Worm (Caenorhabditis elegans) whole organism, L3 larva: ENCODE data around the gene str-172.

Experiments
- R02D3.7 ChIP-seq: fragments of 150-350 bp; optimal IDR thresholded peaks from 2 replicates; lab custom pipeline; 2014; ENCODE audit warnings: missing biosample characterization, missing genetic modification characterization
- ZK546.5 ChIP-seq: sonication (generic microtip); optimal IDR thresholded peaks from 2 replicates; lab custom pipeline; 2017; ENCODE audit warnings: missing biosample characterization, missing genetic modification characterization
- ceh-16 ChIP-seq: sonication (generic microtip); optimal IDR thresholded peaks from 2 replicates; lab custom pipeline; 2017; ENCODE audit warnings: missing biosample characterization, missing genetic modification characterization
- ceh-28 ChIP-seq: fragments of 150-350 bp; optimal IDR thresholded peaks from 2 replicates; lab custom pipeline; 2014; ENCODE audit warnings: missing biosample characterization, missing genetic modification reagents, missing genetic modification characterization
- ceh-82 ChIP-seq: fragments of 150-350 bp; optimal IDR thresholded peaks from 2 replicates; lab custom pipeline; 2014; ENCODE audit warnings: missing biosample characterization, missing genetic modification characterization
- ceh-9 ChIP-seq: sonication (generic microtip); optimal IDR thresholded peaks from 2 replicates; lab custom pipeline; 2018; ENCODE audit warnings: missing biosample characterization, missing genetic modification characterization
- daf-12 ChIP-seq: fragments of 150-350 bp; optimal IDR thresholded peaks from 2 replicates; lab custom pipeline; 2014; ENCODE audit warnings: missing biosample characterization, missing genetic modification reagents, missing genetic modification characterization
- egl-27 ChIP-seq: sonication (generic microtip); optimal IDR thresholded peaks from 4 replicates; lab custom pipeline; 2017; ENCODE audit warnings: missing biosample characterization, missing genetic modification reagents, missing genetic modification characterization
- elt-1 ChIP-seq: fragments of 150-350 bp; optimal IDR thresholded peaks from 2 replicates; lab custom pipeline; 2014; ENCODE audit warnings: missing biosample characterization, missing genetic modification characterization
- elt-2 ChIP-seq: sonication (generic microtip); optimal IDR thresholded peaks from 2 replicates; lab custom pipeline; 2016; ENCODE audit warnings: missing genetic modification reagents, mild to moderate bottlenecking, missing genetic modification characterization, missing compliant biosample characterization
- elt-3 ChIP-seq, 3 experiments: fragments of 150-350 bp in 1 of 3; sonication (generic microtip) in 2 of 3; optimal IDR thresholded peaks; 2 replicates in 2 of 3; 4 replicates in 1 of 3; lab custom pipeline; 2014 to 2017; ENCODE audit warnings: missing biosample characterization in 3 of 3, missing genetic modification characterization in 3 of 3
- eor-1 ChIP-seq, 2 experiments: fragments of 150-350 bp; optimal IDR thresholded peaks; 2 replicates each; lab custom pipeline; 2014 to 2018; ENCODE audit warnings: missing biosample characterization in 2 of 2, missing genetic modification characterization in 2 of 2
- fos-1 ChIP-seq: fragments of 150-350 bp; optimal IDR thresholded peaks from 2 replicates; lab custom pipeline; 2014; ENCODE audit warnings: missing biosample characterization, missing genetic modification characterization
- hmg-11 ChIP-seq: sonication (generic microtip); optimal IDR thresholded peaks from 2 replicates; lab custom pipeline; 2016; ENCODE audit warnings: missing genetic modification characterization, missing compliant biosample characterization
- lin-15B ChIP-seq: fragments of 150-350 bp; optimal IDR thresholded peaks from 2 replicates; lab custom pipeline; 2014; ENCODE audit warnings: missing biosample characterization, missing genetic modification characterization
- lsy-12 ChIP-seq: sonication (generic microtip); optimal IDR thresholded peaks from 2 replicates; lab custom pipeline; 2016; ENCODE audit warnings: mild to moderate bottlenecking, missing genetic modification characterization, missing compliant biosample characterization
- mdl-1 ChIP-seq: fragments of 150-350 bp; optimal IDR thresholded peaks from 2 replicates; lab custom pipeline; 2014; ENCODE audit warnings: missing biosample characterization, missing genetic modification characterization
- mml-1 ChIP-seq: fragments of 150-350 bp; sonication (generic microtip); optimal IDR thresholded peaks from 3 replicates; lab custom pipeline; 2014; ENCODE audit warnings: missing biosample characterization, missing genetic modification characterization
- nfya-1 ChIP-seq: sonication (generic microtip); optimal IDR thresholded peaks from 2 replicates; lab custom pipeline; 2017; ENCODE audit warnings: missing genetic modification characterization, mild to moderate bottlenecking, missing compliant biosample characterization, antibody characterized with exemption, moderate library complexity; ENCODE audit not compliant: insufficient read depth
- nhr-11 ChIP-seq: fragments of 150-350 bp; optimal IDR thresholded peaks from 2 replicates; lab custom pipeline; 2014; ENCODE audit warnings: missing biosample characterization, missing genetic modification characterization
- nhr-12 ChIP-seq: fragments of 150-350 bp; optimal IDR thresholded peaks from 2 replicates; lab custom pipeline; 2014; ENCODE audit warnings: missing biosample characterization, missing genetic modification characterization
- nhr-23 ChIP-seq: fragments of 150-350 bp; optimal IDR thresholded peaks from 2 replicates; lab custom pipeline; 2014; ENCODE audit warnings: missing biosample characterization, missing genetic modification reagents, missing genetic modification characterization
- nhr-237 ChIP-seq: fragments of 150-350 bp; optimal IDR thresholded peaks from 2 replicates; lab custom pipeline; 2014; ENCODE audit warnings: missing biosample characterization, missing genetic modification characterization
- nhr-67 ChIP-seq: fragments of 150-350 bp; optimal IDR thresholded peaks from 2 replicates; lab custom pipeline; 2014; ENCODE audit warnings: missing biosample characterization, missing genetic modification characterization
- nhr-76 ChIP-seq: fragments of 150-350 bp; sonication (generic microtip); optimal IDR thresholded peaks from 5 replicates; lab custom pipeline; 2014; ENCODE audit warnings: missing biosample characterization, missing genetic modification characterization
- nhr-77 ChIP-seq: fragments of 150-350 bp; optimal IDR thresholded peaks from 2 replicates; lab custom pipeline; 2014; ENCODE audit warnings: missing biosample characterization, missing genetic modification characterization
- pha-4 ChIP-seq: fragments of 150-350 bp; optimal IDR thresholded peaks from 2 replicates; lab custom pipeline; 2014; ENCODE audit warnings: missing biosample characterization, missing genetic modification reagents, missing genetic modification characterization
- pqm-1 ChIP-seq: fragments of 150-350 bp; optimal IDR thresholded peaks from 2 replicates; lab custom pipeline; 2017; ENCODE audit warnings: missing biosample characterization, missing genetic modification characterization, inconsistent platforms
- sea-2 ChIP-seq: fragments of 150-350 bp; sonication (generic microtip); optimal IDR thresholded peaks from 4 replicates; lab custom pipeline; 2014; ENCODE audit warnings: missing biosample characterization, missing genetic modification reagents, missing genetic modification characterization
- skn-1 ChIP-seq: fragments of 150-350 bp; optimal IDR thresholded peaks from 2 replicates; lab custom pipeline; 2014; ENCODE audit warnings: missing biosample characterization, missing genetic modification characterization
- tbx-2 ChIP-seq: sonication (generic microtip); optimal IDR thresholded peaks from 2 replicates; lab custom pipeline; 2016; ENCODE audit warnings: mild to moderate bottlenecking, missing genetic modification characterization, missing compliant biosample characterization
- unc-62 ChIP-seq: fragments of 150-350 bp; sonication (generic microtip); optimal IDR thresholded peaks from 4 replicates; lab custom pipeline; 2014; ENCODE audit warnings: missing biosample characterization, missing genetic modification reagents, missing genetic modification characterization
- zag-1 ChIP-seq: fragments of 150-350 bp; optimal IDR thresholded peaks from 2 replicates; lab custom pipeline; 2014; ENCODE audit warnings: missing biosample characterization, missing genetic modification characterization
- ztf-11 ChIP-seq: fragments of 150-350 bp; optimal IDR thresholded peaks from 2 replicates; lab custom pipeline; 2014; ENCODE audit warnings: missing biosample characterization, missing genetic modification characterization
- ztf-4 ChIP-seq: fragments of 150-350 bp; optimal IDR thresholded peaks from 2 replicates; lab custom pipeline; 2014; ENCODE audit warnings: missing biosample characterization, missing genetic modification characterization

The str-172 gene

ce11 chrIV:4866599-4866998, 911 bp downstream of the str-172 start:
- TF ChIP-seq R02D3.7 (tag; lab: Kevin White, UChicago) (no peak), hmg-11 (tag; lab: Kevin White, UChicago) (no peak), skn-1 (no peak), egl-27 (tag; lab: Kevin White, UChicago) (no peak), elt-2 (tag; lab: Kevin White, UChicago) (no peak)

- no peak for TF ChIP-seq ceh-28 (tag; lab: Kevin White, UChicago)
- no peak for TF ChIP-seq zag-1 (tag; lab: Kevin White, UChicago)
- no peak for TF ChIP-seq nhr-77 (tag; lab: Kevin White, UChicago)
- TF ChIP-seq nhr-12 (tag; lab: Kevin White, UChicago): no peak
- TF ChIP-seq nhr-67 (tag; lab: Kevin White, UChicago): no peak
- TF ChIP-seq lsy-12 (tag; lab: Kevin White, UChicago): no peak
- no peak for TF ChIP-seq nhr-11 (tag; lab: Kevin White, UChicago)
- TF ChIP-seq nhr-76 (tag; lab: Kevin White, UChicago): no peak
- no peak for TF ChIP-seq eor-1 (tag; optimal IDR thresholded peaks at IDR 0.05; lab: Kevin White, UChicago)
- TF ChIP-seq ceh-16 (tag; lab: Kevin White, UChicago): no peak
- TF ChIP-seq, all 47 proteins: peak for 0
Measured at ce11 chrIV:4864524-4864923, 3.0 kb downstream of the str-172 start.

ce11 chrIV:4861449-4861848, 6.1 kb downstream of the str-172 start, which contains the start of the genes Y17G9A.4 and str-173:
Gene Y17G9A.4 (minus strand): TSS chrIV:4861549.
Gene str-173 (plus strand): TSS chrIV:4861773.
- no peak for TF ChIP-seq ZK546.5 (tag; lab: Kevin White, UChicago)
- no peak for TF ChIP-seq elt-1 (tag; lab: Kevin White, UChicago)
- no peak for TF ChIP-seq nhr-237 (tag; lab: Kevin White, UChicago)
- TF ChIP-seq daf-12 (tag; lab: Kevin White, UChicago): no peak
- no peak for TF ChIP-seq lin-15B (tag; lab: Kevin White, UChicago)
- no peak for TF ChIP-seq nhr-67 (tag; lab: Kevin White, UChicago)
- TF ChIP-seq, all 47 proteins: peak for 0

ce11 chrIV:4858573-4858972, 8.9 kb downstream of the str-172 start, which contains the start of gene Y17G9A.3:
Gene Y17G9A.3 (minus strand): TSS chrIV:4858673.
- TF ChIP-seq ztf-4 (tag; lab: Kevin White, UChicago) (no peak), unc-62 (GFP tag; lab: Kevin White, UChicago) (no peak), ceh-9 (tag; lab: Kevin White, UChicago) (no peak), nhr-77 (tag; lab: Kevin White, UChicago) (no peak), ztf-11 (tag; lab: Kevin White, UChicago) (no peak), nhr-12 (tag; lab: Kevin White, UChicago) (no peak), skn-1 (no peak), elt-3 (tag; optimal IDR thresholded peaks at IDR 0.05; lab: Kevin White, UChicago) (no peak), nhr-23 (tag; lab: Kevin White, UChicago) (no peak), fos-1 (no peak), ceh-28 (tag; lab: Kevin White, UChicago) (no peak), tbx-2 (tag; lab: Kevin White, UChicago) (no peak), sea-2 (GFP tag; lab: Kevin White, UChicago) (no peak), pha-4 (tag; lab: Kevin White, UChicago) (no peak)

ce11 chrIV:4856195-4856594, 11.3 kb downstream of the str-172 start, which contains the start of gene Y17G9A.2:
Gene Y17G9A.2 (minus strand): TSS chrIV:4856295.
- TF ChIP-seq pqm-1 (tag; lab: Kevin White, UChicago) (no peak), mdl-1 (tag; lab: Kevin White, UChicago) (no peak), mml-1 (no peak), ceh-82 (no peak), ceh-28 (tag; lab: Kevin White, UChicago) (no peak), ceh-9 (tag; lab: Kevin White, UChicago) (no peak), elt-3 (tag; optimal IDR thresholded peaks at IDR 0.05; lab: Kevin White, UChicago) (no peak), sea-2 (GFP tag; lab: Kevin White, UChicago) (no peak), unc-62 (GFP tag; lab: Kevin White, UChicago) (no peak), zag-1 (tag; lab: Kevin White, UChicago) (no peak), R02D3.7 (tag; lab: Kevin White, UChicago) (no peak), nfya-1 (tag; lab: Kevin White, UChicago) (no peak), elt-1 (tag; lab: Kevin White, UChicago) (no peak)
